Worm (Caenorhabditis elegans) whole organism, midembryonic: Measurements from ENCODE around the gene sek-4.

Experiments
- T22C8.4 ChIP-seq: fragments of 200-800 bp; sonication (Bioruptor generic); IDR thresholded peaks from 2 replicates; pipeline ENCODE4 v1.3.6; 2022; ENCODE audit warnings: missing genetic modification characterization, missing compliant biosample characterization
- cog-1 ChIP-seq: sonication (generic microtip); optimal IDR thresholded peaks from 2 replicates; lab custom pipeline; 2016; ENCODE audit warnings: missing genetic modification characterization, missing compliant biosample characterization
- flt-1 ChIP-seq: fragments of 200-800 bp; sonication (Bioruptor generic); IDR thresholded peaks from 2 replicates; pipeline ENCODE4 v1.3.6; 2022; ENCODE audit warnings: missing genetic modification characterization, missing compliant biosample characterization
- klf-2 ChIP-seq: fragments of 200-800 bp; sonication (Bioruptor generic); conservative IDR thresholded peaks from 2 replicates; pipeline ENCODE4 v1.3.6; 2022; ENCODE audit warnings: missing genetic modification reagents, missing genetic modification characterization, missing compliant biosample characterization
- med-1 ChIP-seq: sonication (generic microtip); optimal IDR thresholded peaks from 2 replicates; lab custom pipeline; 2017; ENCODE audit warnings: missing genetic modification characterization, mild to moderate bottlenecking, missing compliant biosample characterization, antibody characterized with exemption, missing genetic modification reagents; ENCODE audit not compliant: insufficient read depth
- ref-1 ChIP-seq: fragments of 200-800 bp; sonication (Bioruptor generic); conservative IDR thresholded peaks from 2 replicates; pipeline ENCODE4 v1.3.6; 2022; ENCODE audit warnings: missing genetic modification reagents, missing genetic modification characterization, missing compliant biosample characterization
- tab-1 ChIP-seq: fragments of 200-800 bp; sonication (Bioruptor generic); IDR thresholded peaks from 2 replicates; pipeline ENCODE4 v1.3.6; 2022; ENCODE audit warnings: missing genetic modification characterization, missing compliant biosample characterization
- ztf-23 ChIP-seq: fragments of 200-800 bp; sonication (Bioruptor generic); IDR thresholded peaks from 2 replicates; pipeline ENCODE4 v1.3.6; 2022; ENCODE audit warnings: missing genetic modification reagents, missing genetic modification characterization, missing compliant biosample characterization
- ztf-29 ChIP-seq: fragments of 200-800 bp; sonication (Bioruptor generic); IDR thresholded peaks from 2 replicates; pipeline ENCODE4 v1.3.6; 2022; ENCODE audit warnings: missing genetic modification reagents, missing genetic modification characterization, missing compliant biosample characterization

Gene sek-4

ce11 chrX:5407271-5407670 lies 32.4 kb downstream of the sek-4 start:
- TF ChIP-seq T22C8.4 (GFP tag; lab: Robert Waterston, UW) = peak; percentile 48; the same call in 1 of the 2 replicates
- TF ChIP-seq ref-1 = no peak; the same call in 1 of the 2 replicates
- no peak for TF ChIP-seq cog-1 (tag; lab: Kevin White, UChicago)
- TF ChIP-seq flt-1 (GFP tag; lab: Robert Waterston, UW) = no peak
- peak; percentile 72 for TF ChIP-seq tab-1 (GFP tag; lab: Robert Waterston, UW)
- TF ChIP-seq ztf-29 (GFP tag; lab: Robert Waterston, UW) = peak; percentile 72
- peak; percentile 22 for TF ChIP-seq med-1 (GFP tag; lab: Kevin White, UChicago)
- peak; percentile 63 for TF ChIP-seq ztf-23 (GFP tag; lab: Robert Waterston, UW)
- peak; percentile 67; the same call in 1 of the 2 replicates for TF ChIP-seq klf-2 (GFP tag; lab: Robert Waterston, UW)

- TF ChIP-seq flt-1 (GFP tag; lab: Robert Waterston, UW) = no peak
- no peak for TF ChIP-seq klf-2 (GFP tag; lab: Robert Waterston, UW)
- TF ChIP-seq med-1 (GFP tag; lab: Kevin White, UChicago) = no peak
- TF ChIP-seq T22C8.4 (GFP tag; lab: Robert Waterston, UW) = no peak
- TF ChIP-seq ztf-23 (GFP tag; lab: Robert Waterston, UW) = no peak
- no peak for TF ChIP-seq tab-1 (GFP tag; lab: Robert Waterston, UW)
- TF ChIP-seq ref-1 = no peak
- TF ChIP-seq ztf-29 (GFP tag; lab: Robert Waterston, UW) = no peak
- no peak for TF ChIP-seq cog-1 (tag; lab: Kevin White, UChicago)
Observed at ce11 chrX:5413510-5413909, 38.7 kb downstream of the sek-4 start, which contains the start of gene pks-1. Gene pks-1 (plus strand): TSS chrX:5413810.

DNA sequence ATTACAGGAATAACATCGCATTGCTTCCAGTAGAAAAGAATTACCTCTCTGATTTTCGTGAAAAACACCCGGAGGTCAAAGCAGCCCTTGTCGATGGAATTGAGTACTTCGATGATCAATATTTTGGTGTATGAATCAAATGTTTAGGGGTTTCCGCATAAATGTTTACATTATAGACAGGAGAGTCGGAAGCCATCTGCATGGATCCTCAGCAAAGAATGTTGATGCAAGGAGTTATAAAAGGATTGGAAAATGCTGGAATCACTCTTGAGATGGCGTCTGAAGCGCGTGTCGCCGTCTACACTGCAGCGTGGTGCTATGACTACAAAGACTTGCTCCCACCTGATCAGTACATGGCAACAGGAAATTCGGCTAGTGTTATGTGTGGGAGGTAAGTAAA lies 39.4 kb downstream of the sek-4 start, which contains the start of gene C41A3.2:
TSS of gene C41A3.2 (minus strand) at position 101 of the 400 bp plus-strand sequence.
- TF ChIP-seq ztf-29 (GFP tag; lab: Robert Waterston, UW) (no peak), med-1 (GFP tag; lab: Kevin White, UChicago) (no peak), tab-1 (GFP tag; lab: Robert Waterston, UW) (no peak), ref-1 (no peak), klf-2 (GFP tag; lab: Robert Waterston, UW) (no peak), cog-1 (tag; lab: Kevin White, UChicago) (no peak), T22C8.4 (GFP tag; lab: Robert Waterston, UW) (no peak), flt-1 (GFP tag; lab: Robert Waterston, UW) (no peak), ztf-23 (GFP tag; lab: Robert Waterston, UW) (no peak)
